Fruit fly (Drosophila melanogaster): ENCODE data around the gene CG31140.

Gene CG31140

DNA sequence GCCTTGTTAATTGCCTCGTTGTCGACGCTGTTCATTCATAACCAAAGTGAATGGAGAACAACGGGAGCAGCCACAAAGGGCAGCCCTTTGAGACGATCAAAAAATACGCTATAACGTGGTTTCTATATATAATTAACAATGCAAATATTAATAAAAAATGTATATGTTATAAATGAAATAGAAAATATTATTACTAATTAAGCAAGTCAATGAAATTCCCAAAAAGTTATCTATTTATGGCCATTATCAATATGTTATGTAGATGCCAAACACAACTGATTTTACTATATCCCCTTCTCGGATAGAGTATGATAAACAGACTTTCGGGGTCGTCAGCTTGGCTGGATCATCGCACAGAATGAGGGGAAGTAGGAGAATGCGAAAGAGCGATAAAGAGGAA is 6.5 kb downstream of the CG31140 start (continued):
- no peak for TF ChIP-seq rib (GFP tag; IDR thresholded peaks at IDR 0.05)
- TF ChIP-seq gem (tag; optimal IDR thresholded peaks at IDR 0.05), result peak; percentile 77
- peak; percentile 21 for TF ChIP-seq run (tag; optimal IDR thresholded peaks at IDR 0.05)
- TF ChIP-seq CG9932 (GFP tag; IDR thresholded peaks at IDR 0.05), result peak; percentile 60
- peak; percentile 29; the same call in 2 of the 3 replicates for TF ChIP-seq zfh1 (GFP tag; IDR thresholded peaks at IDR 0.05)
- no peak for TF ChIP-seq CG7786 (GFP tag; optimal IDR thresholded peaks at IDR 0.05)
- TF ChIP-seq dimm (GFP tag; IDR thresholded peaks at IDR 0.05), result no peak
- no peak for TF ChIP-seq unc-4 (GFP tag; IDR thresholded peaks at IDR 0.05; ENCODE audit: partially characterized antibody)
- TF ChIP-seq CG4730 (GFP tag; IDR thresholded peaks at IDR 0.05), result 0 out of 2 replicates have a peak, but pooled peaks have one; percentile 40
- peak; percentile 39 for TF ChIP-seq Deaf1 (tag; optimal IDR thresholded peaks at IDR 0.05)
- TF ChIP-seq caup (GFP tag; optimal IDR thresholded peaks at IDR 0.05; ENCODE audit: severe bottlenecking), result peak; percentile 18
- TF ChIP-seq Chrac-16 (GFP tag; optimal IDR thresholded peaks at IDR 0.05), result no peak
- TF ChIP-seq CG6683 (GFP tag; optimal IDR thresholded peaks at IDR 0.05), result no peak
- TF ChIP-seq CG14860 (GFP tag; IDR thresholded peaks at IDR 0.05; ENCODE audit: partially characterized antibody), result no peak
- no peak for TF ChIP-seq CkIIα-i1 (GFP tag; IDR thresholded peaks at IDR 0.05)
- no peak for TF ChIP-seq Jarid2 (GFP tag; optimal IDR thresholded peaks at IDR 0.05)
- TF ChIP-seq zfh2 (GFP tag; optimal IDR thresholded peaks at IDR 0.05), result no peak
- TF ChIP-seq gce (GFP tag; IDR thresholded peaks at IDR 0.05), result no peak
- TF ChIP-seq mam (GFP tag; optimal IDR thresholded peaks at IDR 0.05), result no peak
- no peak for TF ChIP-seq Doc3 (GFP tag; IDR thresholded peaks at IDR 0.05; ENCODE audit: partially characterized antibody)
- TF ChIP-seq CG3281 (GFP tag; optimal IDR thresholded peaks at IDR 0.05), result peak; percentile 13
- peak; percentile 41 for TF ChIP-seq Meics (GFP tag; optimal IDR thresholded peaks at IDR 0.05)
- peak; percentile 35; the same call in 2 of the 3 replicates for TF ChIP-seq Dbx (GFP tag; IDR thresholded peaks at IDR 0.05)
- TF ChIP-seq Dfd (GFP tag; optimal IDR thresholded peaks at IDR 0.05), result no peak
- peak; percentile 53 for TF ChIP-seq cwo (GFP tag; optimal IDR thresholded peaks at IDR 0.05)
- peak; percentile 38; the same call in 1 of the 2 replicates for TF ChIP-seq H2.0 (GFP tag; IDR thresholded peaks at IDR 0.05)
- TF ChIP-seq Sox100B (GFP tag; optimal IDR thresholded peaks at IDR 0.05), result peak; percentile 55
- TF ChIP-seq schlank (tag; optimal IDR thresholded peaks at IDR 0.05), result no peak
- TF ChIP-seq CG3407 (GFP tag; optimal IDR thresholded peaks at IDR 0.05), result peak; percentile 32
- no peak for TF ChIP-seq chn (GFP tag; optimal IDR thresholded peaks at IDR 0.05)
- TF ChIP-seq onecut (GFP tag; IDR thresholded peaks at IDR 0.05), result no peak
- no peak for TF ChIP-seq tll (GFP tag; optimal IDR thresholded peaks at IDR 0.05)
- TF ChIP-seq maf-S (GFP tag; optimal IDR thresholded peaks at IDR 0.05), result no peak
- no peak for TF ChIP-seq Dad (GFP tag; optimal IDR thresholded peaks at IDR 0.05)
- no peak for TF ChIP-seq CG7928 (GFP tag; optimal IDR thresholded peaks at IDR 0.05)
- TF ChIP-seq trem (tag; optimal IDR thresholded peaks at IDR 0.05), result no peak
- TF ChIP-seq fd3F (GFP tag; optimal IDR thresholded peaks at IDR 0.05), result peak; percentile 52
- no peak for TF ChIP-seq insv (GFP tag; optimal IDR thresholded peaks at IDR 0.05)
- peak; percentile 51 for TF ChIP-seq Ssrp (tag; optimal IDR thresholded peaks at IDR 0.05)
- TF ChIP-seq CG10959 (GFP tag; IDR thresholded peaks at IDR 0.05), result no peak
- no peak for TF ChIP-seq TFAM (GFP tag; optimal IDR thresholded peaks at IDR 0.05)
- no peak for TF ChIP-seq wek (GFP tag; optimal IDR thresholded peaks at IDR 0.05)
- TF ChIP-seq CG7357 (GFP tag; IDR thresholded peaks at IDR 0.05), result peak; percentile 52; the same call in 2 of the 3 replicates
- TF ChIP-seq CG6689 (GFP tag; IDR thresholded peaks at IDR 0.05), result peak; percentile 52
- TF ChIP-seq danr (GFP tag; IDR thresholded peaks at IDR 0.05), result no peak
- TF ChIP-seq HLHmδ (GFP tag; optimal IDR thresholded peaks at IDR 0.05), result no peak
- TF ChIP-seq Hr78 (GFP tag; optimal IDR thresholded peaks at IDR 0.05), result peak in 1 of 2 experiments; percentile 35
- TF ChIP-seq CG9609 (GFP tag; optimal IDR thresholded peaks at IDR 0.05), result no peak
- TF ChIP-seq CG16815 (GFP tag; optimal IDR thresholded peaks at IDR 0.05), result no peak
- no peak for TF ChIP-seq CG11723 (GFP tag; optimal IDR thresholded peaks at IDR 0.05)

Data from whole organism, embryonic.